Worm (Caenorhabditis elegans): ENCODE results near the gene praf-3.
A peak's percentile ranks its signal among the peaks of the same experiment; 100 is the strongest.

praf-3 gene

ce11 chrIV:8377501-8377900 is 2.3 kb upstream of the praf-3 start, which contains the start of gene D2096.7 (continued):
- TF ChIP-seq ctbp-1 (GFP tag; IDR thresholded peaks at IDR 0.05) (peak; percentile 66), daf-12 (tag; optimal IDR thresholded peaks at IDR 0.05) (no peak), mep-1 (tag; optimal IDR thresholded peaks at IDR 0.05) (no peak), nhr-6 (tag; optimal IDR thresholded peaks at IDR 0.05) (no peak), hif-1 (tag; optimal IDR thresholded peaks at IDR 0.05) (no peak), unc-62 (GFP tag; optimal IDR thresholded peaks at IDR 0.05 in 1 of 2) (no peak), unc-62 (tag; optimal IDR thresholded peaks at IDR 0.05) (no peak), lin-38 (GFP tag; IDR thresholded peaks at IDR 0.05) (peak; percentile 82), egl-27 (tag; optimal IDR thresholded peaks at IDR 0.05) (no peak), nhr-237 (tag; optimal IDR thresholded peaks at IDR 0.05) (no peak), dmd-9 (GFP tag; IDR thresholded peaks at IDR 0.05) (no peak), zip-11 (GFP tag; IDR thresholded peaks at IDR 0.05) (no peak), zfp-3 (GFP tag; conservative IDR thresholded peaks at IDR 0.05) (0 out of 2 replicates have a peak, but pooled peaks have one; percentile 36), ZK546.5 (tag; optimal IDR thresholded peaks at IDR 0.05) (no peak), pha-4 (GFP tag; IDR thresholded peaks at IDR 0.05) (peak; percentile 74), pha-4 (tag; optimal IDR thresholded peaks at IDR 0.05) (no peak), ceh-32 (tag; optimal IDR thresholded peaks at IDR 0.05; ENCODE audit: poor library complexity) (no peak), zag-1 (tag; optimal IDR thresholded peaks at IDR 0.05) (no peak), dve-1 (tag; optimal IDR thresholded peaks at IDR 0.05; ENCODE audit: insufficient read depth) (no peak), daf-8 (GFP tag; IDR thresholded peaks at IDR 0.05) (no peak), php-3 (GFP tag; IDR thresholded peaks at IDR 0.05) (no peak), nhr-28 (tag; optimal IDR thresholded peaks at IDR 0.05) (no peak), nhr-111 (GFP tag; optimal IDR thresholded peaks at IDR 0.05) (no peak), nhr-48 (tag; optimal IDR thresholded peaks at IDR 0.05) (no peak), dpl-1 (GFP tag; optimal IDR thresholded peaks at IDR 0.05) (no peak), spr-3 (GFP tag; optimal IDR thresholded peaks at IDR 0.05) (peak; percentile 42), nhr-102 (tag; optimal IDR thresholded peaks at IDR 0.05) (peak; percentile 58), hlh-11 (tag; optimal IDR thresholded peaks at IDR 0.05) (no peak), Y5F2A.4 (GFP tag; optimal IDR thresholded peaks at IDR 0.05) (peak; percentile 62), F26F4.8 (GFP tag; conservative IDR thresholded peaks at IDR 0.05) (no peak), ceh-44 (GFP tag; IDR thresholded peaks at IDR 0.05) (no peak), aly-2 (tag; optimal IDR thresholded peaks at IDR 0.05) (no peak), lin-1 (GFP tag; IDR thresholded peaks at IDR 0.05) (0 out of 2 replicates have a peak, but pooled peaks have one; percentile 40), cey-2 (tag; optimal IDR thresholded peaks at IDR 0.05; ENCODE audit: borderline replicate concordance, insufficient read depth) (no peak), duxl-1 (tag; optimal IDR thresholded peaks at IDR 0.05; ENCODE audit: poor library complexity) (peak; percentile 44), mxl-3 (GFP tag; optimal IDR thresholded peaks at IDR 0.05) (peak; percentile 39), nhr-25 (tag; optimal IDR thresholded peaks at IDR 0.05; ENCODE audit: borderline replicate concordance, insufficient read depth) (no peak), daf-19 (GFP tag; conservative IDR thresholded peaks at IDR 0.05) (peak; percentile 54; the same call in 1 of the 2 replicates), egl-43 (GFP tag; IDR thresholded peaks at IDR 0.05) (peak; percentile 69), ztf-7 (tag; optimal IDR thresholded peaks at IDR 0.05) (no peak), hmg-1.1 (GFP tag; IDR thresholded peaks at IDR 0.05) (0 out of 2 replicates have a peak, but pooled peaks have one; percentile 20), ZK337.2 (GFP tag; IDR thresholded peaks at IDR 0.05) (0 out of 2 replicates have a peak, but pooled peaks have one; percentile 23), tra-1 (GFP tag; IDR thresholded peaks at IDR 0.05) (no peak; the same call in 1 of the 2 replicates), attf-4 (tag; optimal IDR thresholded peaks at IDR 0.05) (no peak), vab-7 (GFP tag; IDR thresholded peaks at IDR 0.05) (no peak), ceh-20 (GFP tag; IDR thresholded peaks at IDR 0.05) (no peak), nhr-76 (tag; optimal IDR thresholded peaks at IDR 0.05) (no peak), T20F7.1 (GFP tag; optimal IDR thresholded peaks at IDR 0.05) (peak; percentile 51), R02D3.7 (tag; optimal IDR thresholded peaks at IDR 0.05) (no peak), daf-16 (GFP tag; optimal IDR thresholded peaks at IDR 0.05) (peak in 1 of 2 experiments; percentile 11), daf-16 (tag; optimal IDR thresholded peaks at IDR 0.05) (peak; percentile 28)

Data from whole organism, L4 larva.